Fruit fly (Drosophila melanogaster) whole organism, wandering third instar larva: ENCODE results near the gene Arpc2.

ENCODE experiments used
- Abd-B ChIP-seq: fragments of >200 bp; optimal IDR thresholded peaks from 2 replicates; lab custom pipeline; 2017; ENCODE audit warnings: missing biosample characterization, missing genetic modification characterization
- CG32264 ChIP-seq: fragments of 200-800 bp; sonication (Bioruptor generic); optimal IDR thresholded peaks from 2 replicates; lab custom pipeline; 2016; ENCODE audit warnings: missing biosample characterization, missing genetic modification characterization
- CG9705 ChIP-seq: fragments of 200-800 bp; sonication (Bioruptor generic); optimal IDR thresholded peaks from 2 replicates; lab custom pipeline; 2018; ENCODE audit warnings: missing biosample characterization, mild to moderate bottlenecking, missing genetic modification characterization
- CrebA ChIP-seq: fragments of 200-800 bp; sonication (Bioruptor generic); optimal IDR thresholded peaks from 2 replicates; lab custom pipeline; 2016; ENCODE audit warnings: missing biosample characterization, mild to moderate bottlenecking, missing genetic modification characterization, borderline replicate concordance
- Dfd ChIP-seq: fragments of >200 bp; optimal IDR thresholded peaks from 2 replicates; lab custom pipeline; 2017; ENCODE audit warnings: missing biosample characterization, missing genetic modification characterization
- GATAd ChIP-seq: sonication (Bioruptor generic); optimal IDR thresholded peaks from 2 replicates; lab custom pipeline; 2016; ENCODE audit warnings: missing biosample characterization, missing genetic modification characterization
- HLH106 ChIP-seq: fragments of 200-800 bp; optimal IDR thresholded peaks from 3 replicates; lab custom pipeline; 2019; ENCODE audit warnings: missing biosample characterization, mild to moderate bottlenecking, missing genetic modification characterization, moderate library complexity
- Hnf4 ChIP-seq: fragments of 200-800 bp; sonication (Bioruptor generic); optimal IDR thresholded peaks from 2 replicates; lab custom pipeline; 2016; ENCODE audit warnings: missing biosample characterization, mild to moderate bottlenecking, missing genetic modification characterization
- Hr78 ChIP-seq: fragments of >200 bp; optimal IDR thresholded peaks from 2 replicates; lab custom pipeline; 2017; ENCODE audit warnings: missing biosample characterization, missing genetic modification characterization
- Hr83 ChIP-seq: fragments of 200-300 bp; sonication (Bioruptor generic); optimal IDR thresholded peaks from 2 replicates; lab custom pipeline; 2016; ENCODE audit warnings: missing biosample characterization, mild to moderate bottlenecking, missing genetic modification characterization, moderate library complexity; ENCODE audit not compliant: poor library complexity, severe bottlenecking
- Mio ChIP-seq: sonication (Bioruptor generic); optimal IDR thresholded peaks from 2 replicates; lab custom pipeline; 2016; ENCODE audit warnings: missing biosample characterization, missing genetic modification characterization
- Myc ChIP-seq: fragments of >200 bp; optimal IDR thresholded peaks from 2 replicates; lab custom pipeline; 2017
- OdsH ChIP-seq: fragments of 200-800 bp; sonication (Bioruptor generic); optimal IDR thresholded peaks from 2 replicates; lab custom pipeline; 2016; ENCODE audit warnings: missing biosample characterization, mild to moderate bottlenecking, missing genetic modification characterization
- Rel ChIP-seq, 2 experiments: fragments of 200-800 bp; sonication (Bioruptor generic) in 1 of 2; optimal IDR thresholded peaks; 2 replicates in 1 of 2; 3 replicates in 1 of 2; lab custom pipeline; 2016 to 2019; ENCODE audit warnings: mild to moderate bottlenecking in 2 of 2, missing biosample characterization in 2 of 2, missing genetic modification characterization in 2 of 2, moderate library complexity in 1 of 2
- Vsx2 ChIP-seq: fragments of 200-300, 225-300 bp; sonication (Bioruptor generic); optimal IDR thresholded peaks from 2 replicates; lab custom pipeline; 2018; ENCODE audit warnings: missing biosample characterization, missing genetic modification characterization; ENCODE audit not compliant: partially characterized antibody
- br ChIP-seq: fragments of 200-800 bp; sonication (Bioruptor generic); optimal IDR thresholded peaks from 2 replicates; lab custom pipeline; 2016; ENCODE audit warnings: missing biosample characterization, missing genetic modification characterization
- brk ChIP-seq: fragments of 200-800 bp; sonication (Bioruptor generic); optimal IDR thresholded peaks from 2 replicates; lab custom pipeline; 2016; ENCODE audit warnings: missing biosample characterization, mild to moderate bottlenecking, missing genetic modification characterization
- dl ChIP-seq, 2 experiments: fragments of 175-275, 200-275 bp in 1 of 2; fragments of 200-275 bp in 1 of 2; sonication (Bioruptor generic); optimal IDR thresholded peaks; lab custom pipeline; 2018; ENCODE audit warnings: mild to moderate bottlenecking in 2 of 2, missing biosample characterization in 2 of 2, missing genetic modification characterization in 2 of 2, moderate library complexity in 2 of 2; ENCODE audit not compliant: partially characterized antibody in 2 of 2, insufficient read depth in 1 of 2
- dmrt93B ChIP-seq: fragments of 200-800 bp; sonication (Bioruptor generic); optimal IDR thresholded peaks from 2 replicates; lab custom pipeline; 2018; ENCODE audit warnings: missing biosample characterization, mild to moderate bottlenecking, missing genetic modification characterization
- ey ChIP-seq: fragments of 200-800 bp; sonication (Bioruptor generic); optimal IDR thresholded peaks from 2 replicates; lab custom pipeline; 2016; ENCODE audit warnings: missing biosample characterization, missing genetic modification characterization
- foxo ChIP-seq, 2 experiments: fragments of 200-800 bp; sonication (Bioruptor generic); optimal IDR thresholded peaks; 2 replicates in 1 of 2; 3 replicates in 1 of 2; lab custom pipeline; 2016 to 2017; ENCODE audit warnings: missing biosample characterization in 2 of 2, missing genetic modification characterization in 2 of 2
- fru ChIP-seq: fragments of 200-800 bp; sonication (Bioruptor generic); optimal IDR thresholded peaks from 3 replicates; lab custom pipeline; 2016; ENCODE audit warnings: missing biosample characterization, mild to moderate bottlenecking, missing genetic modification characterization
- h ChIP-seq: fragments of 200-800 bp; sonication (Bioruptor generic); optimal IDR thresholded peaks from 3 replicates; lab custom pipeline; 2016; ENCODE audit warnings: missing biosample characterization, mild to moderate bottlenecking, missing genetic modification characterization
- lola ChIP-seq: fragments of >200 bp; optimal IDR thresholded peaks from 2 replicates; lab custom pipeline; 2017; ENCODE audit warnings: missing biosample characterization, missing genetic modification characterization
- pan ChIP-seq: fragments of >200 bp; optimal IDR thresholded peaks from 2 replicates; lab custom pipeline; 2017
- psq ChIP-seq: fragments of 200-800 bp; sonication (Bioruptor generic); optimal IDR thresholded peaks from 3 replicates; lab custom pipeline; 2017; ENCODE audit warnings: missing biosample characterization, mild to moderate bottlenecking, missing genetic modification characterization, moderate library complexity
- rgr ChIP-seq: fragments of 200-800 bp; sonication (Bioruptor generic); optimal IDR thresholded peaks from 3 replicates; lab custom pipeline; 2016; ENCODE audit warnings: missing biosample characterization, mild to moderate bottlenecking, missing genetic modification characterization
- sage ChIP-seq: fragments of 200-800 bp; sonication (Bioruptor generic); optimal IDR thresholded peaks from 2 replicates; lab custom pipeline; 2016; ENCODE audit warnings: missing biosample characterization, mild to moderate bottlenecking, missing genetic modification characterization
- tai ChIP-seq: sonication (Bioruptor generic); optimal IDR thresholded peaks from 2 replicates; lab custom pipeline; 2016; ENCODE audit warnings: missing biosample characterization, missing genetic modification characterization
- usp ChIP-seq: fragments of >200 bp; optimal IDR thresholded peaks from 2 replicates; lab custom pipeline; 2017; ENCODE audit warnings: missing biosample characterization, missing genetic modification characterization
- woc ChIP-seq: sonication (Bioruptor generic); optimal IDR thresholded peaks from 2 replicates; lab custom pipeline; 2016; ENCODE audit warnings: missing biosample characterization, mild to moderate bottlenecking, missing genetic modification characterization

The Arpc2 gene

DNA sequence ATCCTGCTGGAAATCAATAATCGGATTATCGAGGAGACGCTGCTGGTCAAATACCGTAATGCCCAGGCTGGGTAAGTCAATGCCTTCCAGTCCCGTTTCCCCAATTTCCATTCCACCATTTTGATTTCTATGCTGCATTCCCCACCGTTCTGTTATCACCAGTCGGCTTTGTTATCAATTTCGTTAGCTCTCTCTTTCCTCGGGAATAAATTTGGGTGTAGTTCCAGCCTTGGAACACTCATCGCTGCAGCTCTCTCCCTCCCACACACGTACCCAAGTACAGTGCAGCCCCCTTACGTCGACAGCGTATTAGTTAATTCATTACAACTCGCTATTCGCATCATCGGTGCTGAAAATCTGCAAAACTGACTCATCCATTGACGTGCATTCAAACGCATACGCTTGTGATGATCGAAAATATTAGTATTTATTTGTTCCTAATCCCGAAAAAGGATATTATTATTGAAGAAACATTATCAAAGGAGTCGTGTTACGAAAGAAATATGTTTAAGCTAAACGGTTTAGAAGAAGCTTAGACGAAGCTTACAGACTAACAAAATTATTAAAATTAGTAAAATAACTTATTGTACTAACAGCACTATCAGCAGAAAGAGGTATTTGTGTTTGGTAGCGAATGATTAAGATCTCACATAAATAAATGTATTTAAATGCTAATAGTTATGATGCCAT is 885 bp downstream of the Arpc2 start:
- TF ChIP-seq br (GFP tag; lab: Kevin White, UChicago) (no peak), Myc (lab: Kevin White, UChicago) (no peak), ey (GFP tag; lab: Kevin White, UChicago) (peak; percentile 23), woc (GFP tag; lab: Kevin White, UChicago) (peak; percentile 7), Vsx2 (GFP tag; lab: Kevin White, UChicago) (no peak), pan (no peak), HLH106 (tag; lab: Kevin White, UChicago) (peak; percentile 33), GATAd (GFP tag; lab: Kevin White, UChicago) (peak; percentile 86), lola (GFP tag; lab: Kevin White, UChicago) (no peak), dl (GFP tag; optimal IDR thresholded peaks at IDR 0.05; lab: Kevin White, UChicago; ENCODE audit: insufficient read depth in 1 of 2, partially characterized antibody in 2 of 2) (no peak), h (GFP tag; lab: Kevin White, UChicago) (peak; percentile 12), rgr (GFP tag; lab: Kevin White, UChicago) (no peak), fru (GFP tag; lab: Kevin White, UChicago) (peak; percentile 46), Hr83 (GFP tag; lab: Kevin White, UChicago) (no peak), brk (GFP tag; lab: Kevin White, UChicago) (peak; percentile 16), Hnf4 (GFP tag; lab: Kevin White, UChicago) (peak; percentile 18), psq (GFP tag; lab: Kevin White, UChicago) (peak; percentile 65), sage (GFP tag; lab: Kevin White, UChicago) (peak; percentile 18), Hr78 (GFP tag; lab: Kevin White, UChicago) (no peak), Dfd (GFP tag; lab: Kevin White, UChicago) (no peak), foxo (GFP tag; optimal IDR thresholded peaks at IDR 0.05; lab: Kevin White, UChicago) (peak in 1 of 2 experiments; percentile 38)

DNA sequence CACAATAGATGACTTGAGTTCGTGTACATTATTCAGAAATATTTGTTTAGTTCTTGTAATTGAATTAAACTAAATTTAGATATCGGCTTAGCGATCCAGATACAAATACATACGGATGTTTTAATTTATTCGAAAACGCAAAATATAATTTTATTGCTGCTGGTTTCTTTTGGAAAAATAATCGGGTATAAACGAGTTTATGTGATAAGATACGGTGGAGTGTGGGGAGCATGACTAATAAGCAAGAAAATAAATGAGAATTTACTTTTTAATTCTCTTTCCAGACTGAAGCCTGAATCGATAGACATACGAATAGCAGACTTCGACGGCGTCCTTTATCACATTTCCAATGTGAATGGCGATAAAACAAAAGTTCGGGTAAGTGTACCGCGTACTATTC is 3.2 kb downstream of the Arpc2 start:
- no peak for TF ChIP-seq Rel (GFP tag; optimal IDR thresholded peaks at IDR 0.05; lab: Kevin White, UChicago)
- TF ChIP-seq Rel (tag; optimal IDR thresholded peaks at IDR 0.05; lab: Kevin White, UChicago) = no peak
- TF ChIP-seq woc (GFP tag; lab: Kevin White, UChicago) = no peak
- TF ChIP-seq brk (GFP tag; lab: Kevin White, UChicago) = no peak
- no peak for TF ChIP-seq Hr83 (GFP tag; lab: Kevin White, UChicago)
- TF ChIP-seq rgr (GFP tag; lab: Kevin White, UChicago) = no peak
- no peak for TF ChIP-seq sage (GFP tag; lab: Kevin White, UChicago)
- TF ChIP-seq Mio (GFP tag; lab: Kevin White, UChicago) = no peak
- TF ChIP-seq foxo (GFP tag; optimal IDR thresholded peaks at IDR 0.05; lab: Kevin White, UChicago) = no peak
- no peak for TF ChIP-seq CG9705 (GFP tag; lab: Kevin White, UChicago)
- no peak for TF ChIP-seq Abd-B (GFP tag; lab: Kevin White, UChicago)
- TF ChIP-seq dl (GFP tag; optimal IDR thresholded peaks at IDR 0.05; lab: Kevin White, UChicago; ENCODE audit: insufficient read depth in 1 of 2, partially characterized antibody in 2 of 2) = no peak
- TF ChIP-seq tai (GFP tag; lab: Kevin White, UChicago) = no peak
- no peak for TF ChIP-seq usp (GFP tag; lab: Kevin White, UChicago)

DNA sequence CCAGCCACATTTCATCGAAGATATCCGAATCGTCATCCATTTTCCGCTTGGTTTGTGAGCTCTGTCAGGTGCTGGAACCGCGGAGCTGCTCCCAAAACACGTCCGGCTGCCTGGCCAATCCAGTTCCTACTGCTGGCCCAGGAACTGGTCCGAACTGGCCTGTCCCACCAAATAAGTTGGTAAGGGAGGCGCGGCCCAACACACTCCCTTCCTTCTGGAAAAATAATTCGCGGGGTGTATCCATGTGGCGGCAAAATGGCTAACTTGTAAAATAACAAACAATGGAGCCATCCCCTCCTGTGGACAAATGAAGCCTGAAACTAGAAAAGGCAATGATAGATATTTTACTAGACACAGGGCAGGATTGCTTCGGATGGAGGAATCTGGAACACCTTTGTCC is 7.7 kb downstream of the Arpc2 start, which contains the start of gene CG15130:
TSS of gene CG15130 (minus strand) at position 101 of the 400 bp plus-strand sequence.
- TF ChIP-seq h (GFP tag; lab: Kevin White, UChicago) = no peak
- TF ChIP-seq Hr83 (GFP tag; lab: Kevin White, UChicago) = no peak
- TF ChIP-seq Rel (GFP tag; optimal IDR thresholded peaks at IDR 0.05; lab: Kevin White, UChicago) = no peak
- no peak for TF ChIP-seq Rel (tag; optimal IDR thresholded peaks at IDR 0.05; lab: Kevin White, UChicago)
- no peak for TF ChIP-seq Hr78 (GFP tag; lab: Kevin White, UChicago)
- no peak for TF ChIP-seq CrebA (GFP tag; lab: Kevin White, UChicago)
- TF ChIP-seq Vsx2 (GFP tag; lab: Kevin White, UChicago) = no peak
- TF ChIP-seq woc (GFP tag; lab: Kevin White, UChicago) = no peak
- TF ChIP-seq ey (GFP tag; lab: Kevin White, UChicago) = no peak
- TF ChIP-seq dmrt93B = no peak
- no peak for TF ChIP-seq pan
- TF ChIP-seq Hnf4 (GFP tag; lab: Kevin White, UChicago) = no peak
- TF ChIP-seq psq (GFP tag; lab: Kevin White, UChicago) = no peak
- TF ChIP-seq OdsH (GFP tag; lab: Kevin White, UChicago) = no peak
- no peak for TF ChIP-seq Abd-B (GFP tag; lab: Kevin White, UChicago)
- no peak for TF ChIP-seq CG32264 (GFP tag; lab: Kevin White, UChicago)
